Worm (Caenorhabditis elegans) whole organism, midembryonic: Measurements from ENCODE around the gene sqst-1.

Source experiments
- T22C8.4 ChIP-seq: fragments of 200-800 bp; sonication (Bioruptor generic); IDR thresholded peaks from 2 replicates; pipeline ENCODE4 v1.3.6; 2022; ENCODE audit warnings: missing genetic modification characterization, missing compliant biosample characterization
- cog-1 ChIP-seq: sonication (generic microtip); optimal IDR thresholded peaks from 2 replicates; lab custom pipeline; 2016; ENCODE audit warnings: missing genetic modification characterization, missing compliant biosample characterization
- flt-1 ChIP-seq: fragments of 200-800 bp; sonication (Bioruptor generic); IDR thresholded peaks from 2 replicates; pipeline ENCODE4 v1.3.6; 2022; ENCODE audit warnings: missing genetic modification characterization, missing compliant biosample characterization
- klf-2 ChIP-seq: fragments of 200-800 bp; sonication (Bioruptor generic); conservative IDR thresholded peaks from 2 replicates; pipeline ENCODE4 v1.3.6; 2022; ENCODE audit warnings: missing genetic modification reagents, missing genetic modification characterization, missing compliant biosample characterization
- med-1 ChIP-seq: sonication (generic microtip); optimal IDR thresholded peaks from 2 replicates; lab custom pipeline; 2017; ENCODE audit warnings: missing genetic modification characterization, mild to moderate bottlenecking, missing compliant biosample characterization, antibody characterized with exemption, missing genetic modification reagents; ENCODE audit not compliant: insufficient read depth
- ref-1 ChIP-seq: fragments of 200-800 bp; sonication (Bioruptor generic); conservative IDR thresholded peaks from 2 replicates; pipeline ENCODE4 v1.3.6; 2022; ENCODE audit warnings: missing genetic modification reagents, missing genetic modification characterization, missing compliant biosample characterization
- tab-1 ChIP-seq: fragments of 200-800 bp; sonication (Bioruptor generic); IDR thresholded peaks from 2 replicates; pipeline ENCODE4 v1.3.6; 2022; ENCODE audit warnings: missing genetic modification characterization, missing compliant biosample characterization
- ztf-23 ChIP-seq: fragments of 200-800 bp; sonication (Bioruptor generic); IDR thresholded peaks from 2 replicates; pipeline ENCODE4 v1.3.6; 2022; ENCODE audit warnings: missing genetic modification reagents, missing genetic modification characterization, missing compliant biosample characterization
- ztf-29 ChIP-seq: fragments of 200-800 bp; sonication (Bioruptor generic); IDR thresholded peaks from 2 replicates; pipeline ENCODE4 v1.3.6; 2022; ENCODE audit warnings: missing genetic modification reagents, missing genetic modification characterization, missing compliant biosample characterization

Gene sqst-1

DNA sequence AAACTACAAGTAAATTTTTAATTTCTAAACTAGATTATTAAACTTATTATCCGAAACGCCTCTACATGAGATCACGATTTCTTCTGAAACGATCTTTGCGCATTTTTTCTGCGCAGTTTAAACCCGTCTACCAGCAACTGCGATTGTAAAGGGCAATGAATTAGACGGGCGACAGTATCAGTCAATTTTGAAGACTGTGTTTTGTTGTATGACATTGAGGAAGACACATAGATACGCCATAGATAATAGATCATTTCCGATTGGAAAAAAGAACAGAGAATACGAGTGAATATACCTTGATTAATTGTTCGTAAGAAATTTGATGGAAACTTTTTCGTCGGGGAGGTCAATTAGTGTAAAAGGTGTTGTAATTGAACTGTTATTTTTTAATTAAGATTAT is 12.7 kb upstream of the sqst-1 start:
- TF ChIP-seq cog-1 (tag; lab: Kevin White, UChicago) (no peak), T22C8.4 (GFP tag; lab: Robert Waterston, UW) (no peak), ztf-23 (GFP tag; lab: Robert Waterston, UW) (no peak), klf-2 (GFP tag; lab: Robert Waterston, UW) (no peak), tab-1 (GFP tag; lab: Robert Waterston, UW) (no peak), ztf-29 (no peak), ref-1 (GFP tag; lab: Robert Waterston, UW) (no peak), med-1 (GFP tag; lab: Kevin White, UChicago) (no peak), flt-1 (GFP tag; lab: Robert Waterston, UW) (no peak)

DNA sequence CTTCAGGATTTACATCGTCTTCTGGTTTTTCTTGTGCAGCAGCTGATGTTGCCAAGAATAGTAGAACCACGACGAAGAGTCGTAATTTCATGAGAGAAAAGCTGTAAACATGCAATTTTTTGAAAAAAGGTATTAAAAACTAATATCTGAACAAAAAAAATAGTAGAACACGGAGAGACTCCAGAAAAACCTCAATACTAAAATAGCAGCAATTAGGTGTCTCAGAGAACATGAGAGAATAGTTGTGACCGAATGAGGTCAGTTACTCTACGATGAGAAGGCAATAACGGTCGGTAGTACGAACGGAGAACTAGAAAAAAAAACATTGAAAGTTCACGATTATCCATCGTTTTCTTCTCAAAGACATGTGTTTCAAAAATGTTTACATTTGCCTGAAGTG is 5.0 kb upstream of the sqst-1 start, which contains the start of gene tgn-38:
TSS of gene tgn-38 (minus strand) at position 101 of the 400 bp plus-strand sequence.
- TF ChIP-seq T22C8.4 (GFP tag; lab: Robert Waterston, UW) = no peak
- no peak for TF ChIP-seq tab-1 (GFP tag; lab: Robert Waterston, UW)
- no peak for TF ChIP-seq flt-1 (GFP tag; lab: Robert Waterston, UW)
- TF ChIP-seq ref-1 (GFP tag; lab: Robert Waterston, UW) = no peak
- TF ChIP-seq ztf-29 = no peak
- TF ChIP-seq ztf-23 (GFP tag; lab: Robert Waterston, UW) = no peak
- no peak for TF ChIP-seq klf-2 (GFP tag; lab: Robert Waterston, UW)
- no peak for TF ChIP-seq cog-1 (tag; lab: Kevin White, UChicago)
- TF ChIP-seq med-1 (GFP tag; lab: Kevin White, UChicago) = no peak

DNA sequence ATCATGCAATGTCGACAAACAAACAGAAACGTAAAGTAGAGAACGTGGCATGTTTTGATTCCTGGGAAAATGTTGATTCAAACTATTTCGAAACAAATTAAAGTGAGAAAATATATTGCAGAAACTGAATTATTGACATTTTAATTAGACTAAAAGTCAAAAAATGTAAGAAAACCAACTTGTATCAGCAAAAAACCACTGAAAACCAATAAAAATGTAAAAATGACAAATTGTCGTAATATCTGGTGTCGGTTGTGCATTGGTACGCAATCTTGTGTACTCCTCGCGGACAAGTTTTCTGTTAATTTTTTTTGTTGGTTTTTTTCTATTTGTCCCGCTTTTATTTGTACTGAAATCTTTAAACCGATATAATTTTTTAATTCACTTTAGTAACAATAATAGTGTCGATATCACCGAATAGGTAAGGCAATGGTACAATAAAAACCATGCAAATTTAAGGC is 4.3 kb upstream of the sqst-1 start, which contains the start of gene T12G3.11:
TSS of gene T12G3.11 (minus strand) at position 51 of the 461 bp plus-strand sequence.
- TF ChIP-seq med-1 (GFP tag; lab: Kevin White, UChicago) = no peak
- no peak for TF ChIP-seq tab-1 (GFP tag; lab: Robert Waterston, UW)
- TF ChIP-seq T22C8.4 (GFP tag; lab: Robert Waterston, UW) = no peak
- TF ChIP-seq klf-2 (GFP tag; lab: Robert Waterston, UW) = no peak
- TF ChIP-seq ztf-29 = no peak
- TF ChIP-seq ztf-23 (GFP tag; lab: Robert Waterston, UW) = no peak
- no peak for TF ChIP-seq ref-1 (GFP tag; lab: Robert Waterston, UW)
- TF ChIP-seq flt-1 (GFP tag; lab: Robert Waterston, UW) = no peak
- no peak for TF ChIP-seq cog-1 (tag; lab: Kevin White, UChicago)

DNA sequence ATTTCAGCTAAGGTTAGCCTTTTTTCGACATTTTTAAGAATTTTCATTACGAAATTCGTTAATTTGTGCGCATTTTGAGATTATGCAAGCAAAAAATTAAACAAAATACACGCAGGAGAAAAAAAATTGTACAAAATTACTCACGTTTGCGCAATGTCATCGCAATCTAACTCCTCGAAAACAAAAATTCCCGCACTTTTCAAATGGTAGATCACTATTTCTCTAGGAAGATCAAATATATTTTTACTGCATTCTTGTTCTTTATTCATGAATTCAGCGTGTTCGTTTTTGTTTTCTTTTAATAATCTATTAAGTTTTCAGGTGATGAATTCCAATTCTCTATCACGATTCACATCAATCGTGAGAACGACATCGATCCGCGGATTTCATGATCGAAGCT is 3.1 kb upstream of the sqst-1 start, which contains the start of the genes T12G3.6 and mrpl-51:
TSS of gene T12G3.6 (minus strand) at position 269 of the 400 bp plus-strand sequence.
TSS of gene mrpl-51 (plus strand) at position 322 of the 400 bp plus-strand sequence.
- TF ChIP-seq ztf-23 (GFP tag; lab: Robert Waterston, UW) (no peak), flt-1 (GFP tag; lab: Robert Waterston, UW) (no peak), ref-1 (GFP tag; lab: Robert Waterston, UW) (no peak), ztf-29 (no peak), cog-1 (tag; lab: Kevin White, UChicago) (no peak), med-1 (GFP tag; lab: Kevin White, UChicago) (no peak), T22C8.4 (GFP tag; lab: Robert Waterston, UW) (no peak), klf-2 (GFP tag; lab: Robert Waterston, UW) (no peak), tab-1 (GFP tag; lab: Robert Waterston, UW) (no peak)

DNA sequence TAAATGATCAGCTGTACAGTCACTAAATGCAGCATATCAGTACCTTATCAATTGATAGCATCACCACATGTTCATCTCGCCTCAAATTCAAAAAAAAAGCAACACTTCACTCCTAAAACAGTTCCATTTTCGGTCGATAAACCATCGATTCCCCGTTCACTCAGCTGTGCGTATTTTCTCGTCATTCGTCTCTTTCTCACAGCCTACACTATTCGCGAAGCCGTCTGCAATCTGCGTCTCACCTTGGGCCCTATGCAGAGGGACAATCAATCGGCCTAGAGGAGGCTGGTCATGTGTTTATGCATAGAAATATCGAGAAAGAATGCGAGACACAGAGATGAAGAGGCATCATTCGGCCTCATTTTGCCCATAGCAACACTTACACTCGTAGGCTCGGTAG is 1.7 kb upstream of the sqst-1 start:
- no peak for TF ChIP-seq ref-1 (GFP tag; lab: Robert Waterston, UW)
- peak; percentile 81 for TF ChIP-seq cog-1 (tag; lab: Kevin White, UChicago)
- TF ChIP-seq med-1 (GFP tag; lab: Kevin White, UChicago) = no peak
- 0 out of 2 replicates have a peak, but pooled peaks have one; percentile 45 for TF ChIP-seq ztf-23 (GFP tag; lab: Robert Waterston, UW)
- peak; percentile 77 for TF ChIP-seq T22C8.4 (GFP tag; lab: Robert Waterston, UW)
- no peak for TF ChIP-seq tab-1 (GFP tag; lab: Robert Waterston, UW)
- no peak for TF ChIP-seq klf-2 (GFP tag; lab: Robert Waterston, UW)
- TF ChIP-seq ztf-29 = 0 out of 2 replicates have a peak, but pooled peaks have one; percentile 41

DNA sequence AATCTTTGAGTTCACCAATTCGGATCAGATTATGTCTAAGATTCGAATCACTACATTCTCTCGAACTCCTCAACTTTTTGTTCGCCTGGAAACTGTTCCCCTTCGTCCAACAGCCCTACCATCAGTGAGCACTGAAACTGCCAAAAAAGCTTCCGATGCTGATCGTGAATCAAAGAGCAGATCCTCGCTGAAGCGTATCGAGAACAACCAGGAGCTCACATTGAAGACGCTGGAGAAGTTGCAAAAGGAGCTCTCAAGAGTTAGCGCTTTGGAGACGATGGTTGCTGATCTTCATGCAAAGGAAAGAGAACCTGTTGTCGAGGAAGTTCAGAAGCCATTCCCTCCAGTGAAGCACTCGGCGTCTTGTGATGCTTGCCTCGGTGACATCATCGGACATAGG is 694 bp downstream of the sqst-1 start:
- TF ChIP-seq tab-1 (GFP tag; lab: Robert Waterston, UW) (no peak), T22C8.4 (GFP tag; lab: Robert Waterston, UW) (no peak), klf-2 (GFP tag; lab: Robert Waterston, UW) (no peak), ref-1 (GFP tag; lab: Robert Waterston, UW) (no peak), cog-1 (tag; lab: Kevin White, UChicago) (no peak), ztf-23 (GFP tag; lab: Robert Waterston, UW) (no peak), ztf-29 (no peak), flt-1 (GFP tag; lab: Robert Waterston, UW) (no peak), med-1 (GFP tag; lab: Kevin White, UChicago) (no peak)

DNA sequence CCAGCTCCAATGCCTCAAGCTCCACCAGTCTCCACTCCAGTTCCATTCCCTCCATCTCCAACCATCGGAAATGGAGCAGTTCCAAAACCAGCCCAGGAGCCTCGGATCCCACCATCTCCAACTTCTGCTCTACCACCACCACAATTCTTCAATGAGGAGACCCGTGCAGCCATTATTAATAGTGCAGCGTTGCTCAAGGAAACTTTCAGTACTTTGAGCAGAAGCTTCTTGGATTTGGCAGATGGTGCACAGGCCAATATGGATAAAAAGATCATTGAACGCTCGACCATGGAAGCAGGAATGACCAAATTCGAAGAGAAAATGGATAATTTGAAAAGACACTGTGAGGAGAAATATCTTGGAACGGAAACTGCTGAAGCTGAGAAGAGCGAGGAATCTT is 1.3 kb downstream of the sqst-1 start:
- no peak for TF ChIP-seq klf-2 (GFP tag; lab: Robert Waterston, UW)
- no peak for TF ChIP-seq med-1 (GFP tag; lab: Kevin White, UChicago)
- no peak for TF ChIP-seq tab-1 (GFP tag; lab: Robert Waterston, UW)
- TF ChIP-seq flt-1 (GFP tag; lab: Robert Waterston, UW) = no peak
- no peak for TF ChIP-seq ref-1 (GFP tag; lab: Robert Waterston, UW)
- no peak for TF ChIP-seq ztf-23 (GFP tag; lab: Robert Waterston, UW)
- no peak for TF ChIP-seq T22C8.4 (GFP tag; lab: Robert Waterston, UW)
- TF ChIP-seq ztf-29 = no peak
- no peak for TF ChIP-seq cog-1 (tag; lab: Kevin White, UChicago)

DNA sequence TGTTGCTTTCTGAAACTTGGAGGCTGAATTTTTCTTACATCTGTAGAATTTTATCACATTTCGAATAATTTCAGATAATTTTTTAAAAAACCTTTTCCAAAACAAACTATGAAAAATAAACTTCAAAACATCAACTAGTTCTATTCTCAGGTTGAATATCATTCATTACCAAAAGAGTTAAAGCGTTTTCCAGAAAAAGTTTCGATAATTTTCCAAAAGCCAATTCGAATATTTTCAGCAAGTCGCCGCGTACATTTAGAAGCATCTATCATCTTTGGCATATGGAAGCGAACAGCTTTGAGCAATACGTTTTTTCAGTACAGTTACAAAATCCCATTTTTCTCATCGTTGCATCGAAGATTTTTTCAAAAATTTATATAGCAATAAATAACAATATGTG is 2.8 kb downstream of the sqst-1 start:
- TF ChIP-seq ztf-23 (GFP tag; lab: Robert Waterston, UW) (no peak), ref-1 (GFP tag; lab: Robert Waterston, UW) (no peak), flt-1 (GFP tag; lab: Robert Waterston, UW) (no peak), klf-2 (GFP tag; lab: Robert Waterston, UW) (no peak), ztf-29 (no peak), med-1 (GFP tag; lab: Kevin White, UChicago) (no peak), tab-1 (GFP tag; lab: Robert Waterston, UW) (no peak), T22C8.4 (GFP tag; lab: Robert Waterston, UW) (no peak), cog-1 (tag; lab: Kevin White, UChicago) (no peak)
